Worm (Caenorhabditis elegans) whole organism, midembryonic: Measurements from ENCODE around the gene R05A10.8.

Experiments used
- klf-2 ChIP-seq: fragments of 200-800 bp; sonication (Bioruptor generic); conservative IDR thresholded peaks from 2 replicates; pipeline ENCODE4 v1.3.6; 2022; ENCODE audit warnings: missing genetic modification reagents, missing genetic modification characterization, missing compliant biosample characterization
- tab-1 ChIP-seq: fragments of 200-800 bp; sonication (Bioruptor generic); IDR thresholded peaks from 2 replicates; pipeline ENCODE4 v1.3.6; 2022; ENCODE audit warnings: missing genetic modification characterization, missing compliant biosample characterization

DNA sequence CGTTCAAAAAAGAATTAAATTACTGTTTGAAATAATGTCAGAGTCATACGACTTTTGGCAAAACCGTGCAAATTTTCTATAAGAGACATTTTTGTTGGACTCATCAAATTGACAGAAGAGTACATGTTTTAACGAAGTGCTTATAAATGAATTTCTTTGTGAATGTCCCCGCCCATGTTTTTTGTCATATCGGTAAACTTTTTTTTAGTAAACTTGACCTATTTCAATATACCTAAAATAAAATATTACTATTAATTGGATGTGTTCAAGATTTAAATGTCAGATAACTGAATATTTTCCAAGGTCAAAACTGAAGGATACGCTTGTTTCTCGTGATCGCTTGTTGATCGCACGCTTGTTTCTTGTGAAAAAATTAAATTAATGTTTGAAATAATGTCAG is at the start of gene R05A10.8:
- TF ChIP-seq tab-1: no peak
- no peak for TF ChIP-seq klf-2 (GFP tag; lab: Robert Waterston, UW)
